Fruit fly (Drosophila melanogaster): ENCODE measurements around the gene Dad.

Gene Dad

DNA sequence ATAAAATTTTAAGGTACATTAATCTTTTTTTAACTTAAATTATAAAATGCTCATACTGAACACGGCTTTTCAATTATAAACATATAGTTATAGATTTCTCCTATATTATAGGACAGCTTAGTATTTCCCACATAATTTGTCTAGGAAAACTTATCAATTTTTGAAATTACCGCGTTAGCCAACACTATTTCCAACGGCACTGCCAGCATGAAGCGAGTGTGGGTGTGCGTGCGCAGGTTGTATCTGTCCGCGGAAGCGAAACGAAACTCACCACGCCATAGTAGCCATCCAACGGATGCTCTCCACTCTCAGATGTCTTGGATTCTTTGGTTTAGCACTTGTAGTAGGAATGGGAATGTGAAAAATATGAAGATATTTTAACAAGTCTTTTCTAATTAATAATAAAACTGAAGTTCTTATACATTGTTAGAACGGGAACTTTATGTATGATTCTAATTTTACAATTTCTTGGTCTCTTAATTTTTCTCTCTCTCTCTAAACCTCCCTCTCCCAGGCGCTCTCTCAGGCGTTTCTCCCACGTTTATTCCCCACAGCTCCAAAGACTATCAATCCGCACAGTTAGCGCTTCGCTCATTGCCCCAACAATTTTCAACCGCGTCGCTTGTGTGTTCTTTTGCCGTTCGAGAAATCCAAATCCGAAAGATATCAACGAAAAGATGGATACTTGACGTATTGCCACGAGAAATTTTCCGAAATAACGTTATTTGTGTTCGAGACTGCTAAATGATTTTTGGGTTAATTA is at the start of gene Dad:
Gene Dad (plus strand): TSS at position 593 of the 763 bp plus-strand sequence.
- TF ChIP-seq CG10366 (GFP tag; IDR thresholded peaks at IDR 0.05) (no peak), NC2α (GFP tag; optimal IDR thresholded peaks at IDR 0.05) (peak; percentile 5), CG12391 (tag; optimal IDR thresholded peaks at IDR 0.05) (no peak), Usf (GFP tag; optimal IDR thresholded peaks at IDR 0.05) (no peak), tio (GFP tag; optimal IDR thresholded peaks at IDR 0.05) (no peak), CG13894 (tag; optimal IDR thresholded peaks at IDR 0.05) (peak; percentile 10), chif (GFP tag; optimal IDR thresholded peaks at IDR 0.05) (no peak), Gsc (GFP tag; IDR thresholded peaks at IDR 0.05) (no peak), ftz-f1 (GFP tag; optimal IDR thresholded peaks at IDR 0.05) (no peak), Hmx (GFP tag; optimal IDR thresholded peaks at IDR 0.05) (no peak), salm (tag; optimal IDR thresholded peaks at IDR 0.05) (peak; percentile 30), Dbx (GFP tag; IDR thresholded peaks at IDR 0.05) (no peak), B-H1 (GFP tag; IDR thresholded peaks at IDR 0.05) (no peak), CG18262 (tag; optimal IDR thresholded peaks at IDR 0.05) (peak; percentile 8), fd64A (GFP tag; optimal IDR thresholded peaks at IDR 0.05) (no peak), Rx (GFP tag; IDR thresholded peaks at IDR 0.05) (no peak), da (GFP tag; optimal IDR thresholded peaks at IDR 0.05) (no peak), CG2889 (GFP tag; IDR thresholded peaks at IDR 0.05) (no peak), Pdp1 (GFP tag; optimal IDR thresholded peaks at IDR 0.05) (no peak), CG7839 (tag; optimal IDR thresholded peaks at IDR 0.05) (no peak), CG4424 (GFP tag; optimal IDR thresholded peaks at IDR 0.05) (no peak), Abd-B (GFP tag; optimal IDR thresholded peaks at IDR 0.05) (no peak), Ssrp (tag; optimal IDR thresholded peaks at IDR 0.05) (no peak), ac (GFP tag; optimal IDR thresholded peaks at IDR 0.05) (no peak), CG32772 (GFP tag; IDR thresholded peaks at IDR 0.05) (no peak), CG34422 (GFP tag; IDR thresholded peaks at IDR 0.05) (peak; percentile 48; the same call in 1 of the 3 replicates), Dad (GFP tag; optimal IDR thresholded peaks at IDR 0.05) (peak; percentile 53), trem (tag; optimal IDR thresholded peaks at IDR 0.05) (no peak), CG42726 (GFP tag; IDR thresholded peaks at IDR 0.05; ENCODE audit: partially characterized antibody) (no peak), gro (GFP tag; optimal IDR thresholded peaks at IDR 0.05) (no peak), HmgZ (tag; optimal IDR thresholded peaks at IDR 0.05) (peak; percentile 33), yki (optimal IDR thresholded peaks at IDR 0.05) (peak; percentile 95), disco-r (GFP tag; optimal IDR thresholded peaks at IDR 0.05) (no peak), Eip74EF (GFP tag; optimal IDR thresholded peaks at IDR 0.05) (peak in 1 of 2 experiments; percentile 65), slou (GFP tag; optimal IDR thresholded peaks at IDR 0.05) (no peak), CG17829 (tag; optimal IDR thresholded peaks at IDR 0.05) (no peak), CG11247 (GFP tag; IDR thresholded peaks at IDR 0.05) (no peak), CoRest (tag; optimal IDR thresholded peaks at IDR 0.05) (no peak), ash1 (GFP tag; optimal IDR thresholded peaks at IDR 0.05) (peak; percentile 82), luna (GFP tag; optimal IDR thresholded peaks at IDR 0.05) (no peak), vvl (GFP tag; IDR thresholded peaks at IDR 0.05) (peak; percentile 25; the same call in 1 of the 2 replicates), h (optimal IDR thresholded peaks at IDR 0.05) (no peak), CG1603 (tag; optimal IDR thresholded peaks at IDR 0.05) (peak; percentile 12), gcm2 (GFP tag; optimal IDR thresholded peaks at IDR 0.05) (no peak), Stat92E (GFP tag; optimal IDR thresholded peaks at IDR 0.05) (peak in 1 of 3 experiments; percentile 52), Lhr (GFP tag; optimal IDR thresholded peaks at IDR 0.05) (no peak), CG6813 (GFP tag; optimal IDR thresholded peaks at IDR 0.05) (no peak), nerfin-1 (tag; optimal IDR thresholded peaks at IDR 0.05) (no peak), Bgb (GFP tag; IDR thresholded peaks at IDR 0.05; ENCODE audit: partially characterized antibody) (peak; percentile 43), maf-S (GFP tag; optimal IDR thresholded peaks at IDR 0.05) (no peak)

All from whole organism, embryonic.